Fruit fly (Drosophila melanogaster) whole organism, embryonic: ENCODE results near the gene pros.

Experiments used
- CG11093 ChIP-seq: fragments of 200-800 bp; sonication (Bioruptor generic); IDR thresholded peaks from 3 replicates; pipeline ENCODE4 v1.3.6; 2022; ENCODE audit warnings: missing biosample characterization, missing genetic modification characterization
- CG11723 ChIP-seq: fragments of 200-800 bp; sonication (Bioruptor generic); optimal IDR thresholded peaks from 2 replicates; lab custom pipeline; 2017; ENCODE audit warnings: missing biosample characterization, mild to moderate bottlenecking, missing genetic modification characterization
- CG12659 ChIP-seq: fragments of 200-800 bp; sonication (Bioruptor generic); optimal IDR thresholded peaks from 3 replicates; lab custom pipeline; 2017; ENCODE audit warnings: mild to moderate bottlenecking, missing biosample characterization, missing genetic modification reagents, missing genetic modification characterization
- CG13775 ChIP-seq: fragments of 200-800 bp; sonication (Bioruptor generic); optimal IDR thresholded peaks from 3 replicates; lab custom pipeline; 2017; ENCODE audit warnings: missing biosample characterization, mild to moderate bottlenecking, missing genetic modification characterization
- CG14710 ChIP-seq: fragments of 200-800 bp; sonication (Bioruptor generic); optimal IDR thresholded peaks from 3 replicates; lab custom pipeline; 2019; ENCODE audit warnings: missing biosample characterization, mild to moderate bottlenecking, missing genetic modification characterization, moderate library complexity
- CG15479 ChIP-seq: fragments of 200-800 bp; sonication (Bioruptor generic); optimal IDR thresholded peaks from 3 replicates; lab custom pipeline; 2019; ENCODE audit warnings: missing biosample characterization, mild to moderate bottlenecking, missing genetic modification characterization, moderate library complexity
- CG16813 ChIP-seq: fragments of 200-800 bp; sonication (Bioruptor generic); IDR thresholded peaks from 3 replicates; pipeline ENCODE4 v1.3.6; 2022; ENCODE audit warnings: missing biosample characterization, missing genetic modification characterization; ENCODE audit not compliant: partially characterized antibody
- CG2129 ChIP-seq: fragments of 200-800 bp; sonication (Bioruptor generic); IDR thresholded peaks from 2 replicates; pipeline ENCODE4 v1.3.6; 2022; ENCODE audit warnings: missing biosample characterization, missing genetic modification characterization; ENCODE audit not compliant: partially characterized antibody
- CG2199 ChIP-seq: fragments of 200-800 bp; sonication (Bioruptor generic); IDR thresholded peaks from 3 replicates; pipeline ENCODE4 v1.3.6; 2022; ENCODE audit warnings: missing biosample characterization, missing genetic modification characterization
- CG2678 ChIP-seq: fragments of 200-800 bp; sonication (Bioruptor generic); optimal IDR thresholded peaks from 3 replicates; lab custom pipeline; 2019; ENCODE audit warnings: missing biosample characterization, mild to moderate bottlenecking, missing genetic modification characterization, moderate library complexity
- CG33213 ChIP-seq: fragments of 200-800 bp; sonication (Bioruptor generic); optimal IDR thresholded peaks from 3 replicates; lab custom pipeline; 2016; ENCODE audit warnings: missing biosample characterization, missing genetic modification characterization
- CG34224 ChIP-seq: fragments of 200-800 bp; sonication (Bioruptor generic); IDR thresholded peaks from 3 replicates; pipeline ENCODE4 v1.3.6; 2022; ENCODE audit warnings: missing biosample characterization, missing genetic modification characterization; ENCODE audit not compliant: partially characterized antibody
- CG6272 ChIP-seq: fragments of 200-800 bp; sonication (Bioruptor generic); IDR thresholded peaks from 2 replicates; pipeline ENCODE4 v1.3.6; 2022; ENCODE audit warnings: missing biosample characterization, missing genetic modification characterization
- CG7372 ChIP-seq: fragments of 200-800 bp; sonication (Bioruptor generic); IDR thresholded peaks from 2 replicates; pipeline ENCODE4 v1.3.6; 2022; ENCODE audit warnings: missing biosample characterization, missing genetic modification characterization
- CG7786 ChIP-seq: fragments of 200-800 bp; sonication (Bioruptor generic); optimal IDR thresholded peaks from 2 replicates; lab custom pipeline; 2016; ENCODE audit warnings: missing biosample characterization, missing genetic modification characterization
- CG8944 ChIP-seq: fragments of 200-800 bp; sonication (Bioruptor generic); optimal IDR thresholded peaks from 3 replicates; lab custom pipeline; 2016; ENCODE audit warnings: missing biosample characterization, missing genetic modification characterization
- CG9437 ChIP-seq: fragments of 200-800 bp; sonication (Bioruptor generic); optimal IDR thresholded peaks from 2 replicates; lab custom pipeline; 2018; ENCODE audit warnings: missing biosample characterization, mild to moderate bottlenecking, missing genetic modification characterization
- CTCF ChIP-seq: fragments of 200-800 bp; sonication (Bioruptor generic); optimal IDR thresholded peaks from 2 replicates; lab custom pipeline; 2017; ENCODE audit warnings: missing biosample characterization, mild to moderate bottlenecking, missing genetic modification characterization, moderate library complexity
- CoRest ChIP-seq: fragments of 200-800 bp; sonication (Bioruptor generic); optimal IDR thresholded peaks from 3 replicates; lab custom pipeline; 2018; ENCODE audit warnings: missing biosample characterization, mild to moderate bottlenecking, missing genetic modification characterization, moderate library complexity
- D19B ChIP-seq: fragments of 200-800 bp; sonication (Bioruptor generic); optimal IDR thresholded peaks from 2 replicates; lab custom pipeline; 2017; ENCODE audit warnings: missing biosample characterization, mild to moderate bottlenecking, missing genetic modification characterization
- Dll ChIP-seq: fragments of 200-800 bp; sonication (Bioruptor generic); IDR thresholded peaks from 4 replicates; pipeline ENCODE4 v1.3.6; 2022; ENCODE audit warnings: missing biosample characterization, missing genetic modification characterization; ENCODE audit not compliant: partially characterized antibody
- Doc3 ChIP-seq: fragments of 200-800 bp; sonication (Bioruptor generic); IDR thresholded peaks from 3 replicates; pipeline ENCODE4 v1.3.6; 2022; ENCODE audit warnings: missing biosample characterization, missing genetic modification characterization; ENCODE audit not compliant: partially characterized antibody
- Dref ChIP-seq: fragments of 200-800 bp; sonication (Bioruptor generic); IDR thresholded peaks from 2 replicates; pipeline ENCODE4 v1.3.6; 2022; ENCODE audit warnings: missing biosample characterization, missing genetic modification characterization
- E2f2 ChIP-seq: fragments of 200-800 bp; sonication (Bioruptor generic); IDR thresholded peaks from 2 replicates; pipeline ENCODE4 v1.3.6; 2022; ENCODE audit warnings: missing biosample characterization, missing genetic modification characterization
- Jarid2 ChIP-seq: fragments of 200-800 bp; sonication (Bioruptor generic); optimal IDR thresholded peaks from 3 replicates; lab custom pipeline; 2017; ENCODE audit warnings: mild to moderate bottlenecking, missing biosample characterization, missing genetic modification reagents, missing genetic modification characterization
- Max ChIP-seq: fragments of 200-800 bp; sonication (Bioruptor generic); optimal IDR thresholded peaks from 2 replicates; lab custom pipeline; 2016; ENCODE audit warnings: missing biosample characterization, mild to moderate bottlenecking, missing genetic modification characterization
- Mrtf ChIP-seq: fragments of 200-800 bp; sonication (Bioruptor generic); IDR thresholded peaks from 3 replicates; pipeline ENCODE4 v1.3.6; 2022; ENCODE audit warnings: missing biosample characterization, missing genetic modification characterization
- PHDP ChIP-seq: fragments of 200-800 bp; sonication (Bioruptor generic); optimal IDR thresholded peaks from 3 replicates; lab custom pipeline; 2018; ENCODE audit warnings: missing biosample characterization, mild to moderate bottlenecking, missing genetic modification characterization, moderate library complexity
- Six4 ChIP-seq: fragments of 200-800 bp; sonication (Bioruptor generic); optimal IDR thresholded peaks from 2 replicates; lab custom pipeline; 2016; ENCODE audit warnings: missing biosample characterization, missing genetic modification characterization
- Spps ChIP-seq: fragments of 200-800 bp; sonication (Bioruptor generic); optimal IDR thresholded peaks from 2 replicates; lab custom pipeline; 2018; ENCODE audit warnings: missing biosample characterization, mild to moderate bottlenecking, missing genetic modification characterization
- al ChIP-seq: fragments of 200-800 bp; sonication (Bioruptor generic); IDR thresholded peaks from 2 replicates; pipeline ENCODE4 v1.3.6; 2022; ENCODE audit warnings: missing biosample characterization, missing genetic modification characterization
- ap ChIP-seq: fragments of 200-800 bp; sonication (Bioruptor generic); IDR thresholded peaks from 2 replicates; pipeline ENCODE4 v1.3.6; 2022; ENCODE audit warnings: missing biosample characterization, missing genetic modification characterization
- ase ChIP-seq: fragments of 200-800 bp; sonication (Bioruptor generic); IDR thresholded peaks from 3 replicates; pipeline ENCODE4 v1.3.6; 2022; ENCODE audit warnings: missing biosample characterization, missing genetic modification characterization
- chinmo ChIP-seq: fragments of 200-800 bp; sonication (Bioruptor generic); IDR thresholded peaks from 4 replicates; pipeline ENCODE4 v1.3.6; 2022; ENCODE audit warnings: missing biosample characterization, missing genetic modification characterization; ENCODE audit not compliant: partially characterized antibody
- chn ChIP-seq: fragments of 200-800 bp; sonication (Bioruptor generic); optimal IDR thresholded peaks from 2 replicates; lab custom pipeline; 2016; ENCODE audit warnings: missing biosample characterization, missing genetic modification characterization
- ci ChIP-seq: fragments of 200-800 bp; sonication (Bioruptor generic); IDR thresholded peaks from 3 replicates; pipeline ENCODE4 v1.3.6; 2022; ENCODE audit warnings: missing biosample characterization, missing genetic modification characterization
- dati ChIP-seq: fragments of 200-800 bp; sonication (Bioruptor generic); IDR thresholded peaks from 2 replicates; pipeline ENCODE4 v1.3.6; 2022; ENCODE audit warnings: missing biosample characterization, missing genetic modification characterization
- disco-r ChIP-seq: fragments of 200-800 bp; sonication (Bioruptor generic); optimal IDR thresholded peaks from 2 replicates; lab custom pipeline; 2016; ENCODE audit warnings: missing biosample characterization, missing genetic modification characterization
- dysf ChIP-seq: fragments of 200-800 bp; sonication (Bioruptor generic); IDR thresholded peaks from 3 replicates; pipeline ENCODE4 v1.3.6; 2022; ENCODE audit warnings: missing biosample characterization, missing genetic modification characterization
- emc ChIP-seq: fragments of 200-800 bp; sonication (Bioruptor generic); optimal IDR thresholded peaks from 2 replicates; lab custom pipeline; 2016; ENCODE audit warnings: missing biosample characterization, missing genetic modification characterization
- exex ChIP-seq: fragments of 200-800 bp; sonication (Bioruptor generic); optimal IDR thresholded peaks from 4 replicates; lab custom pipeline; 2018; ENCODE audit warnings: missing biosample characterization, mild to moderate bottlenecking, missing genetic modification characterization, moderate library complexity
- fru ChIP-seq: fragments of >200 bp; optimal IDR thresholded peaks from 2 replicates; lab custom pipeline; 2017
- gcm ChIP-seq: fragments of 200-800 bp; sonication (Bioruptor generic); optimal IDR thresholded peaks from 2 replicates; lab custom pipeline; 2019; ENCODE audit warnings: missing biosample characterization, mild to moderate bottlenecking, missing genetic modification characterization, moderate library complexity
- gt ChIP-seq: fragments of 200-800 bp; sonication (Bioruptor generic); IDR thresholded peaks from 2 replicates; pipeline ENCODE4 v1.3.6; 2022; ENCODE audit warnings: missing biosample characterization, missing genetic modification characterization
- inv ChIP-seq: fragments of 200-800 bp; sonication (Bioruptor generic); IDR thresholded peaks from 2 replicates; pipeline ENCODE4 v1.3.6; 2022; ENCODE audit warnings: missing biosample characterization, missing genetic modification characterization; ENCODE audit not compliant: partially characterized antibody
- psq ChIP-seq: fragments of 200-800 bp; sonication (Bioruptor generic); optimal IDR thresholded peaks from 2 replicates; lab custom pipeline; 2017; ENCODE audit warnings: missing biosample characterization, missing genetic modification characterization
- pzg ChIP-seq: fragments of 200-800 bp; sonication (Bioruptor generic); optimal IDR thresholded peaks from 3 replicates; lab custom pipeline; 2018; ENCODE audit warnings: missing biosample characterization, mild to moderate bottlenecking, missing genetic modification characterization, moderate library complexity
- ranshi ChIP-seq: fragments of 200-800 bp; sonication (Bioruptor generic); IDR thresholded peaks from 2 replicates; pipeline ENCODE4 v1.3.6; 2022; ENCODE audit warnings: missing biosample characterization, missing genetic modification characterization
- ro ChIP-seq: fragments of 200-800 bp; sonication (Bioruptor generic); IDR thresholded peaks from 2 replicates; pipeline ENCODE4 v1.3.6; 2022; ENCODE audit warnings: missing biosample characterization, missing genetic modification characterization
- run ChIP-seq: fragments of 200-800 bp; sonication (Bioruptor generic); optimal IDR thresholded peaks from 3 replicates; lab custom pipeline; 2018; ENCODE audit warnings: missing biosample characterization, mild to moderate bottlenecking, missing genetic modification characterization
- tup ChIP-seq: fragments of 200-800 bp; sonication (Bioruptor generic); optimal IDR thresholded peaks from 2 replicates; lab custom pipeline; 2016; ENCODE audit warnings: missing biosample characterization, mild to moderate bottlenecking, missing genetic modification characterization, moderate library complexity
- vfl ChIP-seq: fragments of 200-800 bp; sonication (Bioruptor generic); optimal IDR thresholded peaks from 2 replicates; lab custom pipeline; 2016; ENCODE audit warnings: missing biosample characterization, missing genetic modification characterization

The pros gene

DNA sequence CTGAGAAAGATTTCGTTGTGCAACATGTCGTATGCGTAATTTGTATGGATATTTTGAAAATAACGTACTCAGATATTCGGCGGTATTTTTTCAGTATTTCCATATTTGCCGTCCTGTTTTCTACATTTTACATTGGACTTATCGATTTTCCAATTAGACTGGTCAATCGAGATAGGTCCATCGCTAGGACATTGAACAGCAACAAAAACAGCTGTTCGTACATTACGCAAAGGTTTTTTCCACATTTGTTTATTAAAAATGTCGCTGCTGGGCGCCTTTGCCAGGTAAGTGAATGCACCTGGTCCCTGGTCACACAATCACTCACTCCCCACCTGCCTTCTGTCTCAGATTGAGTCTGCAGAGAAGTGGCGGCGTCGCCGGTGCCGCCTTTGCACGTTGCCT is 79.5 kb downstream of the pros start, which contains the start of gene mRpL40 (continued):
- TF ChIP-seq Mrtf (no peak), dysf (GFP tag; lab: Robert Waterston, UW) (no peak), ranshi (no peak), CG12659 (GFP tag; lab: Kevin White, UChicago) (peak; percentile 21), E2f2 (GFP tag; lab: Robert Waterston, UW) (peak; percentile 77), CG6272 (GFP tag; lab: Robert Waterston, UW) (no peak), ro (GFP tag; lab: Robert Waterston, UW) (no peak), CG13775 (GFP tag; lab: Kevin White, UChicago) (no peak), CG11723 (GFP tag; lab: Kevin White, UChicago) (no peak), fru (lab: Kevin White, UChicago) (no peak), tup (GFP tag; lab: Kevin White, UChicago) (no peak), CG33213 (no peak), inv (0 out of 2 replicates have a peak, but pooled peaks have one; percentile 8), CG7786 (GFP tag; lab: Kevin White, UChicago) (no peak), run (tag; lab: Kevin White, UChicago) (no peak), al (no peak), Max (GFP tag; lab: Kevin White, UChicago) (no peak), ci (GFP tag; lab: Robert Waterston, UW) (no peak), Doc3 (GFP tag; lab: Robert Waterston, UW) (peak; percentile 57; the same call in 1 of the 3 replicates), Dref (GFP tag; lab: Robert Waterston, UW) (peak; percentile 78), CG2199 (GFP tag; lab: Robert Waterston, UW) (no peak), CG9437 (no peak), CG2129 (GFP tag; lab: Robert Waterston, UW) (no peak), D19B (GFP tag; lab: Kevin White, UChicago) (no peak), chinmo (GFP tag; lab: Robert Waterston, UW) (no peak), psq (GFP tag; lab: Kevin White, UChicago) (no peak), CG11093 (GFP tag; lab: Robert Waterston, UW) (no peak), gcm (GFP tag; lab: Kevin White, UChicago) (no peak), disco-r (no peak), exex (no peak), ap (GFP tag; lab: Robert Waterston, UW) (no peak), CoRest (tag; lab: Kevin White, UChicago) (no peak), chn (GFP tag; lab: Kevin White, UChicago) (no peak), CG14710 (tag; lab: Kevin White, UChicago) (peak; percentile 19), CG7372 (peak; percentile 86), PHDP (tag; lab: Kevin White, UChicago) (no peak), CG8944 (no peak), CG34224 (GFP tag; lab: Robert Waterston, UW) (peak; percentile 69), pzg (GFP tag; lab: Kevin White, UChicago) (peak; percentile 66), ase (GFP tag; lab: Robert Waterston, UW) (no peak), vfl (no peak), Six4 (GFP tag; lab: Kevin White, UChicago) (no peak), Jarid2 (GFP tag; lab: Kevin White, UChicago) (no peak), Spps (tag; lab: Kevin White, UChicago) (no peak), emc (GFP tag; lab: Kevin White, UChicago) (no peak), CTCF (GFP tag; lab: Kevin White, UChicago) (peak; percentile 27), Dll (GFP tag; lab: Robert Waterston, UW) (peak; percentile 71; the same call in 3 of the 4 replicates), gt (GFP tag; lab: Robert Waterston, UW) (no peak), CG16813 (GFP tag; lab: Robert Waterston, UW) (peak; percentile 45; the same call in 2 of the 3 replicates), dati (no peak), CG2678 (no peak), CG15479 (GFP tag; lab: Kevin White, UChicago) (peak; percentile 81)
